Worm (Caenorhabditis elegans): Measurements from ENCODE around the gene pxd-1.

Gene pxd-1

DNA sequence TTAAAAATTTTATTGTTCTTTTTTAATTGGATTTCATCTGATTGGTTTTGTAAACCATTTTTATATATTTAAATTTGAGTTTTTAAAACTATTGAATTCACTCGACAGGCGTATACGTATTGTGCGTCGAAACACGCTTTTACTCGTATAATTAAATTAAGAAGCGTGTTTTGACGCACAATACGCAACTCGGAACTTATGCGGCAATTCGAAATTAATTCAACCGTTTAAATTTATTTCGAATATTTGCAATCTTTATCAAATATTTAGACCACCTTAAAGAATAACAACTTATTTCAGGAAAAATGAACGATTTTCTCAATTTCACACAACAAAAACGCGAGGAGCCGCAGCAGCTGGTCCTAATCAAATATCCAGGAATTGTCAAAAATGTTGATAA is 15.9 kb downstream of the pxd-1 start, which contains the start of gene tftc-5:
Gene tftc-5 (plus strand): TSS at position 301 of the 400 bp plus-strand sequence.
- TF ChIP-seq aha-1 (tag), result peak; percentile 62
- TF ChIP-seq R02D3.7 (tag; optimal IDR thresholded peaks at IDR 0.05), result no peak

DNA sequence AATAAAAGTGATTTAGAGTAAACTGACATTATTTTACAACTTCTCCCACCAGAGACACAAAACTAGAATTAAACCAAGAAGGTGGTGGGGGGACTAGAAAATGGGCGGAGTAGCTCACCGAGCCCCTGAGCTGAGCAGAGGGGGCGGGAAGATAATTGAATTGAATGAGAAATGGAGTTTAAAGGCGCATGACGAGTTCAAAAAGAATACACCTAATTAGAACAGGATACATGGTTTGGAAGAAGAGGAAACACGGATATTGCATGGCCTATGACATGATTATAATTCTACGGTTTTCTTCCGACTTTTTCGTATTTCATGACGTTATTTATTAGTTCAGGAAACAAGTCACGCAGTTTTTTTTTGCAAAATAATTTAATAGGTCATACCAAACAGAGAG is 22.1 kb downstream of the pxd-1 start, which contains the start of gene T02C12.5:
Gene T02C12.5 (minus strand): TSS at position 101 of the 400 bp plus-strand sequence.
- TF ChIP-seq duxl-1 (tag; optimal IDR thresholded peaks at IDR 0.05; ENCODE audit: poor library complexity) (no peak), Y105C5A.15 (GFP tag; IDR thresholded peaks at IDR 0.05) (no peak), nhr-42 (GFP tag; IDR thresholded peaks at IDR 0.05) (no peak), nhr-41 (GFP tag; IDR thresholded peaks at IDR 0.05) (no peak), ceh-32 (tag; optimal IDR thresholded peaks at IDR 0.05; ENCODE audit: poor library complexity) (no peak), nhr-48 (tag; optimal IDR thresholded peaks at IDR 0.05) (no peak), fkh-10 (GFP tag; optimal IDR thresholded peaks at IDR 0.05) (no peak), ceh-82 (tag; optimal IDR thresholded peaks at IDR 0.05) (no peak), daf-19 (GFP tag; conservative IDR thresholded peaks at IDR 0.05) (no peak), nhr-11 (tag; optimal IDR thresholded peaks at IDR 0.05) (no peak), Y75B8A.6 (GFP tag; IDR thresholded peaks at IDR 0.05) (no peak), ztf-11 (tag; optimal IDR thresholded peaks at IDR 0.05) (no peak), nhr-76 (tag; optimal IDR thresholded peaks at IDR 0.05) (no peak), snpc-4 (tag; optimal IDR thresholded peaks at IDR 0.05) (no peak)

DNA sequence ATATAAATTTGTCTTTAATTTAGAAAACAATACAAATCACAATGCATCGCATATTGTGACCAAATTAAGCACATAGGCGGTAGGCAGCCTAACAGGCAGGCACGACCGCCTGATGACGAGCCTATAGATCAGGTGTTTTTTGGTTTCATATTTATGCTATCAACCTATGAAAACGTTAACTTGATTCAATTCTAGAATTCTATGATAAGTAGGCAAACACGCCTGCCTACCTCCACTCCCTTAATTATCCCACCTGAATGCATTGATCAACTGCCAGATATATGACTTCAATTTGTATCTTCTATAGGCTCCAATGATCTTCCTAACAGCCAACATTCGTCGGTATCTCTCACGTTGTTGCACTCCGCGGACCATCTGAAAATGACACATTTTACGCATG is 24.9 kb downstream of the pxd-1 start:
- TF ChIP-seq unc-62 (GFP tag; optimal IDR thresholded peaks at IDR 0.05 in 1 of 2) (peak in 1 of 2 experiments; percentile 79), unc-62 (tag; optimal IDR thresholded peaks at IDR 0.05) (no peak), madf-5 (GFP tag; IDR thresholded peaks at IDR 0.05) (no peak)

DNA sequence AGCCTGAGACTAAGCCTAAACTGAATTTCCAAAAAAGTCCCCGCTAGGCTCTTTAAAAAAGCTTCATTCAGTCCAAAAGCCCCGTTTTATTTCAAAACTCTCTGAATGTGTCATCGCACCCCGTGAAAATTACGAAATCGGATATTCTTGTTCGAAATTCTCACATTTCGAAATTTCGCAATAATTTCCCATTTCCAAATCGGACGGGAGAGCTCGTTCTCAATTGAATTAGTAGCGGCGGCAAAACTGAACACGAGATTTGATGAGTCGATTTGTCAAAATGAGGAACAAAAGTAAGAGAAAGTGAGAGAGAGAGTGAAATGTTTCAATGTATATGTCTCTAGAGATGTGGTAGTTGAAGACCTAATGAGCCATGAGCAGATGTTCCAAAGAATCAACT is 29.0 kb downstream of the pxd-1 start:
- no peak for TF ChIP-seq daf-12 (tag; optimal IDR thresholded peaks at IDR 0.05)
- no peak for TF ChIP-seq gei-8 (GFP tag; optimal IDR thresholded peaks at IDR 0.05)
- no peak for TF ChIP-seq nhr-25 (tag; optimal IDR thresholded peaks at IDR 0.05; ENCODE audit: borderline replicate concordance, insufficient read depth)
- TF ChIP-seq nhr-6 (tag; optimal IDR thresholded peaks at IDR 0.05), result no peak
- peak in 1 of 2 experiments; percentile 23 for TF ChIP-seq lsy-2 (tag; optimal IDR thresholded peaks at IDR 0.05)
- TF ChIP-seq aha-1 (tag), result no peak

DNA sequence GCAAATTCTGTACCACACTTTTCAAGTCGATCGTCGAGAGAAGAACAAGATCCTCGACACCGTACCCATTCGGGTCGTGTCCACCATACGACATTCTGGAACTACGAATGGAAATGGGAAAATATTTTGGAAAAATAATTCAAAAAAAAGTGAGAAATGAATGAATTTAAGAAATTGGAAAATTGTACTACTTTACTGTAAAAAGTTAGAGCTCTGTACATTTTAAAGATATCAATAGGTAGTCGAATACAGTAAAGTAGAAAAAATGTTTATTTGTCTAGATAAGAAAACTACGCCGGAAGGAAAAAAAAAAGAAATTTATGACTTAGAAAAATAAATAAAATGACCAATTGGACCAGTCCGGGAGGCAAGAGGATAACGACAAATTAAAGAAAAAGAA is 30.8 kb downstream of the pxd-1 start, which contains the start of gene hum-5:
Gene hum-5 (minus strand): TSS at position 101 of the 400 bp plus-strand sequence.
- TF ChIP-seq lin-1 (GFP tag; IDR thresholded peaks at IDR 0.05) (no peak), Y5F2A.4 (GFP tag; optimal IDR thresholded peaks at IDR 0.05) (no peak), nhr-76 (tag; optimal IDR thresholded peaks at IDR 0.05) (no peak), zip-2 (tag; optimal IDR thresholded peaks at IDR 0.05) (no peak), hif-1 (tag; optimal IDR thresholded peaks at IDR 0.05) (no peak), F26F4.8 (GFP tag; conservative IDR thresholded peaks at IDR 0.05) (no peak), mdl-1 (tag; optimal IDR thresholded peaks at IDR 0.05) (no peak), lim-7 (GFP tag; IDR thresholded peaks at IDR 0.05) (no peak), ZK337.2 (GFP tag; IDR thresholded peaks at IDR 0.05) (no peak), unc-130 (GFP tag; optimal IDR thresholded peaks at IDR 0.05) (no peak), ceh-20 (GFP tag; IDR thresholded peaks at IDR 0.05) (no peak), T20F7.1 (GFP tag; optimal IDR thresholded peaks at IDR 0.05) (no peak), D1046.2 (GFP tag; IDR thresholded peaks at IDR 0.05) (no peak), nhr-42 (GFP tag; IDR thresholded peaks at IDR 0.05) (no peak), cey-2 (tag; optimal IDR thresholded peaks at IDR 0.05; ENCODE audit: borderline replicate concordance, insufficient read depth) (no peak), dpl-1 (GFP tag; optimal IDR thresholded peaks at IDR 0.05) (no peak), zip-11 (GFP tag; IDR thresholded peaks at IDR 0.05) (no peak), T26A8.4 (GFP tag; IDR thresholded peaks at IDR 0.05) (no peak), nhr-102 (tag; optimal IDR thresholded peaks at IDR 0.05) (no peak), hlh-30 (tag; optimal IDR thresholded peaks at IDR 0.05; ENCODE audit: insufficient read depth) (no peak)
